Fruit fly (Drosophila melanogaster) whole organism, adult: ENCODE results near the gene Mhcl.

Experiments used
- CG11617 ChIP-seq: fragments of 200-800 bp; sonication (Bioruptor generic); optimal IDR thresholded peaks from 2 replicates; lab custom pipeline; 2017; ENCODE audit warnings: mild to moderate bottlenecking, missing biosample characterization, missing genetic modification reagents, missing genetic modification characterization
- CG5204 ChIP-seq: fragments of 200-800 bp; sonication (Bioruptor generic); optimal IDR thresholded peaks from 2 replicates; lab custom pipeline; 2016; ENCODE audit warnings: missing biosample characterization, missing genetic modification characterization
- CG7045 ChIP-seq: fragments of 200-800 bp; sonication (Bioruptor generic); optimal IDR thresholded peaks from 2 replicates; lab custom pipeline; 2017; ENCODE audit warnings: missing biosample characterization, mild to moderate bottlenecking, missing genetic modification characterization
- Clk ChIP-seq: fragments of 200-800 bp; sonication (Bioruptor generic); optimal IDR thresholded peaks from 2 replicates; lab custom pipeline; 2017; ENCODE audit warnings: missing biosample characterization, missing genetic modification characterization
- cnc ChIP-seq, 2 experiments: fragments of >200 bp; optimal IDR thresholded peaks; 2 replicates each; lab custom pipeline; 2017
- kay ChIP-seq: fragments of 200-800 bp; sonication (Bioruptor generic); peaks from one replicate; lab custom pipeline; 2016; ENCODE audit warnings: missing biosample characterization, missing genetic modification characterization, borderline replicate concordance
- ovo ChIP-seq: fragments of 200-800 bp; sonication (Bioruptor generic); optimal IDR thresholded peaks from 2 replicates; lab custom pipeline; 2016; ENCODE audit warnings: missing biosample characterization, missing genetic modification characterization

DNA sequence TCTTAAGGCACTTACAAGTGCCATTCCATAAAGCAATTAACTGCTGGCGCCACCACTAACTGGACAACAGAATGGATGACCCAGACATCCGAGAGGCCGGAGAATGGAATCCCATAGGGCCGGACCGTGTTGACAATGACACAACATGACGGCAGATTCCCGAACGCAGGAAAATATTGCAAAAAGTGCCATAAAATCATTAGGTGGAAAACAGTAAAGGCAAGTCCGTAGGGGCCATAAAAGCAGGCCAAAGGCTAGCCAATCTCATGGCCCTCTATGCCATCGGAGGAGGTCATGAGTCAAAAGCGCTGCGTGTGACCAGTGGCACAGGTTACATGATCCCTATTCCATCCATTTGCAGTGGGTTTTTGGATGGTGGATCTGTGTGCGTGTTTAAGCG is 69.9 kb downstream of the Mhcl start:
- TF ChIP-seq cnc (optimal IDR thresholded peaks at IDR 0.05; lab: Kevin White, UChicago) (no peak), CG5204 (GFP tag; lab: Kevin White, UChicago) (no peak), ovo (GFP tag; lab: Kevin White, UChicago) (no peak), CG11617 (GFP tag; lab: Kevin White, UChicago) (no peak), Clk (GFP tag; lab: Kevin White, UChicago) (no peak), kay (GFP tag; lab: Kevin White, UChicago) (no peak), CG7045 (GFP tag; lab: Kevin White, UChicago) (no peak)
